Worm (Caenorhabditis elegans) whole organism, mixed stage, embryonic: ENCODE results near the gene gst-13.

Source experiments
- ceh-43 ChIP-seq: fragments of 200-800 bp; sonication (Bioruptor generic); optimal IDR thresholded peaks from 2 replicates; lab custom pipeline; 2018; ENCODE audit warnings: mild to moderate bottlenecking, missing genetic modification characterization, moderate library complexity, missing compliant biosample characterization
- elt-1 ChIP-seq: sonication (generic microtip); optimal IDR thresholded peaks from 2 replicates; lab custom pipeline; 2017; ENCODE audit warnings: missing genetic modification characterization, mild to moderate bottlenecking, missing compliant biosample characterization, antibody characterized with exemption, moderate library complexity, borderline replicate concordance; ENCODE audit not compliant: insufficient read depth
- nhr-237 ChIP-seq: fragments of 150-350 bp; optimal IDR thresholded peaks from 2 replicates; lab custom pipeline; 2014; ENCODE audit warnings: missing biosample characterization, missing genetic modification characterization
- nhr-76 ChIP-seq: sonication (generic microtip); optimal IDR thresholded peaks from 2 replicates; lab custom pipeline; 2017; ENCODE audit warnings: missing biosample characterization, missing genetic modification characterization
- pha-4 ChIP-seq: fragments of 150-350 bp; optimal IDR thresholded peaks from 2 replicates; lab custom pipeline; 2018; ENCODE audit warnings: missing biosample characterization, missing genetic modification reagents, missing genetic modification characterization
- snpc-4 ChIP-seq: fragments of 150-350 bp; optimal IDR thresholded peaks from 2 replicates; lab custom pipeline; 2014; ENCODE audit warnings: missing biosample characterization, missing genetic modification characterization
- sptf-1 ChIP-seq: sonication (generic microtip); optimal IDR thresholded peaks from 2 replicates; lab custom pipeline; 2017; ENCODE audit warnings: mild to moderate bottlenecking, missing genetic modification characterization, moderate library complexity, missing compliant biosample characterization
- unc-62 ChIP-seq: fragments of 150-350 bp; optimal IDR thresholded peaks from 2 replicates; lab custom pipeline; 2014; ENCODE audit warnings: missing biosample characterization, missing genetic modification reagents, missing genetic modification characterization

DNA sequence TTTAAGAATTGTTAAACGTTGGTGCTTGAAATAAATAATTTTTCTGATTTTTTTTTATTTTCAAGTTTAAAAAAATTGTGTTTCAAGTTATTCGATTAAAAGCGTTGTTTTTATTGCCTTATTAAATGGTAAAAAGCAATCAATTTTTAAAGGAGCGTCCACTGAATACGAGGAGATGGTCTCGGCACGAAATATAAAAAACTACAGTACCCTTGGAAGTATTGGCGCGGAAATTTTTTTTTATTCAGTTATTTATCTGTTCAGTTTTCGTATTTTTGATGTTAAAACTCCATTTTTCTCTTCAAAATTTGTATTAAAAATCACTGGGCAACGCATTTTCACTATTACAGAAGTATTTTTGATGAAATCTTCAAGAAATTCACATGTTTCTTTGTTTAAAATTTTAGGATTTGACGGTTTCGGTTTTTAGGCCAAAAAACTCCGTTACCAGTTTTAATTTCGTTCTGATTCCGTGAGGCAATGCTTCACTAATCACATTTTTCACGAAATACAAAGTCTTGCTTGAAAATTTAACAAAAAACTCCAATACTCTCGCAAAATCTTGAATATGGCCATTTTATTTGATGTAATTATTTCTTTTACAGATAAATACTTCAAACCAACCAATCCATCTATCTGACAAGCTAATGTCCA, 18.1 kb upstream of the gst-13 start, which contains the start of gene znfx-1:
- TF ChIP-seq pha-4 (tag; lab: Kevin White, UChicago) (no peak), ceh-43 (GFP tag; lab: Kevin White, UChicago) (no peak), elt-1 (no peak), nhr-76 (tag; lab: Kevin White, UChicago) (no peak), snpc-4 (no peak), sptf-1 (tag; lab: Kevin White, UChicago) (no peak), nhr-237 (tag; lab: Kevin White, UChicago) (no peak), unc-62 (GFP tag; lab: Kevin White, UChicago) (no peak)
